Fruit fly (Drosophila melanogaster): Measurements from ENCODE around the gene CG33689.

DNA sequence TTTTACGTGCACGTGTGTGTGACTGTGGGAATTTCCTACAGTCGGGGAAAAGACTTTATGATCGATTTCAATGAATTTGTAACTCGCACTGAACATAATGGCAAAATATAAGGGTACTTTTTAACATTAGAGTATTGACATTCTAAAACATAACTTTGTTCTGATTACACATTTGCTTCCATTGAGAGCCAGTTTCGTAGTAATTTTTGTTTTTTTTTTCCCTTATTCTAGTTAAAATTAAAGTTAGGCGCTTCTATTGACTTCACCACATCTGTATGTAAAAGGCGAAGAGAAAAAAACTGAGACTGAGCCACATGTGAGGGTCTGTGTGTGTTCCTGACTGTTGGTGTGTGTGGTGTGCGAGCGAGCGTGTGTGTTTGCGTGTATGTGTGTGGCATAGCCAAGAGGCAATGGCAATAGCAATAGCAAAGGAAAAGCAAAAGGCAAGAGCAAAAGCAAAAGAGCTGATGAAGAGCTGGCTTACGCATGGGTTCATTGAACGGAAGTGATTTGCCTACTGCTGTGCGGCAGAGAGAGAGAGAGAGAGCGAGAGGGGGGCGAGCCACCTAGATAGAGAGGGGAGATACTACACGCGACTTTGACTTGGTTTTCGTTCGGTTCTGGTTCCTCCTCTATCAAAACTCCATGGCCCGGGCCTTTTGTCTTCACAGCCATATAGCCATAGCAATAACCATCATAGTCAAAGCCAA is 38.0 kb upstream of the CG33689 start:
- TF ChIP-seq CG11085 (GFP tag; IDR thresholded peaks at IDR 0.05) (no peak), Hr39 (optimal IDR thresholded peaks at IDR 0.05) (no peak), CG12769 (tag; optimal IDR thresholded peaks at IDR 0.05) (peak; percentile 19), Ets65A (GFP tag) (peak; percentile 34), CG3838 (GFP tag; optimal IDR thresholded peaks at IDR 0.05) (no peak), emc (GFP tag; optimal IDR thresholded peaks at IDR 0.05) (no peak), luna (GFP tag; optimal IDR thresholded peaks at IDR 0.05) (no peak), CG17361 (GFP tag; IDR thresholded peaks at IDR 0.05) (peak; percentile 76), Jarid2 (GFP tag; optimal IDR thresholded peaks at IDR 0.05) (peak; percentile 11), CG17612 (GFP tag; IDR thresholded peaks at IDR 0.05) (peak; percentile 16; the same call in 1 of the 2 replicates), CG34422 (GFP tag; IDR thresholded peaks at IDR 0.05) (peak; percentile 27; the same call in 2 of the 3 replicates), HLHmδ (GFP tag; optimal IDR thresholded peaks at IDR 0.05) (no peak), twi (tag; optimal IDR thresholded peaks at IDR 0.05) (peak; percentile 62)
